Fruit fly (Drosophila melanogaster): ENCODE measurements around the gene Cpr66D.

The Cpr66D gene

dm6 chr3L:8667809-8668593 is 27.8 kb downstream of the Cpr66D start (continued):
- TF ChIP-seq CG2202 (tag; optimal IDR thresholded peaks at IDR 0.05) (peak; percentile 31), Rx (GFP tag; IDR thresholded peaks at IDR 0.05) (no peak), E2f2 (GFP tag; IDR thresholded peaks at IDR 0.05) (no peak; the same call in 1 of the 2 replicates), CG2678 (tag; optimal IDR thresholded peaks at IDR 0.05) (peak; percentile 51), CG10979 (tag; optimal IDR thresholded peaks at IDR 0.05) (peak; percentile 72), fd96Cb (tag; optimal IDR thresholded peaks at IDR 0.05) (peak; percentile 15), CG8089 (GFP tag; optimal IDR thresholded peaks at IDR 0.05) (no peak), CG4404 (GFP tag; IDR thresholded peaks at IDR 0.05) (0 out of 2 replicates have a peak, but pooled peaks have one; percentile 12), CG17568 (GFP tag; optimal IDR thresholded peaks at IDR 0.05) (peak; percentile 4), CG33213 (GFP tag; optimal IDR thresholded peaks at IDR 0.05) (no peak), CG1529 (GFP tag; optimal IDR thresholded peaks at IDR 0.05) (peak; percentile 19), CTCF (GFP tag; optimal IDR thresholded peaks at IDR 0.05) (no peak), CG9797 (GFP tag; optimal IDR thresholded peaks at IDR 0.05) (no peak), CG16815 (GFP tag; optimal IDR thresholded peaks at IDR 0.05) (peak; percentile 15), Sox100B (GFP tag; optimal IDR thresholded peaks at IDR 0.05) (peak; percentile 43), CG4730 (GFP tag; IDR thresholded peaks at IDR 0.05) (0 out of 2 replicates have a peak, but pooled peaks have one; percentile 17), jing (GFP tag; optimal IDR thresholded peaks at IDR 0.05) (no peak), H15 (GFP tag; IDR thresholded peaks at IDR 0.05) (peak; percentile 54; the same call in 1 of the 3 replicates), ci (GFP tag; IDR thresholded peaks at IDR 0.05) (0 out of 3 replicates have a peak, but pooled peaks have one; percentile 48), scrt (GFP tag; optimal IDR thresholded peaks at IDR 0.05) (no peak), CG17385 (GFP tag; optimal IDR thresholded peaks at IDR 0.05) (peak; percentile 1), Neu2 (GFP tag; optimal IDR thresholded peaks at IDR 0.05; ENCODE audit: borderline replicate concordance) (no peak), nom (GFP tag; optimal IDR thresholded peaks at IDR 0.05) (peak; percentile 84), CG12769 (tag; optimal IDR thresholded peaks at IDR 0.05) (no peak), CG11723 (GFP tag; optimal IDR thresholded peaks at IDR 0.05) (peak; percentile 11), CG30403 (GFP tag; optimal IDR thresholded peaks at IDR 0.05) (peak; percentile 10), zf30C (GFP tag; optimal IDR thresholded peaks at IDR 0.05) (peak; percentile 12), CG2712 (tag; optimal IDR thresholded peaks at IDR 0.05) (peak; percentile 80), bcd (GFP tag; optimal IDR thresholded peaks at IDR 0.05) (peak; percentile 16), CG12219 (GFP tag; optimal IDR thresholded peaks at IDR 0.05) (peak; percentile 10), bab2 (GFP tag; optimal IDR thresholded peaks at IDR 0.05) (no peak), ap (GFP tag; IDR thresholded peaks at IDR 0.05) (0 out of 2 replicates have a peak, but pooled peaks have one; percentile 6), eve (GFP tag; optimal IDR thresholded peaks at IDR 0.05) (no peak), pb (GFP tag; optimal IDR thresholded peaks at IDR 0.05) (no peak), CG6654 (GFP tag; optimal IDR thresholded peaks at IDR 0.05) (no peak), phol (tag; optimal IDR thresholded peaks at IDR 0.05) (peak; percentile 61), nmo (GFP tag; optimal IDR thresholded peaks at IDR 0.05) (peak; percentile 52), CG7839 (tag; optimal IDR thresholded peaks at IDR 0.05) (peak; percentile 53), CG8924 (tag; optimal IDR thresholded peaks at IDR 0.05) (peak; percentile 28), E2f1 (GFP tag; IDR thresholded peaks at IDR 0.05) (0 out of 2 replicates have a peak, but pooled peaks have one; percentile 40), Hsf (GFP tag; optimal IDR thresholded peaks at IDR 0.05) (no peak), hkb (optimal IDR thresholded peaks at IDR 0.05) (no peak), hkb (GFP tag; IDR thresholded peaks at IDR 0.05) (peak; percentile 53), CG7786 (GFP tag; optimal IDR thresholded peaks at IDR 0.05) (no peak), CG12391 (tag; optimal IDR thresholded peaks at IDR 0.05) (peak; percentile 58), dmrt99B (tag; optimal IDR thresholded peaks at IDR 0.05) (peak; percentile 61), odd (GFP tag; optimal IDR thresholded peaks at IDR 0.05) (no peak), Xrp1 (GFP tag; IDR thresholded peaks at IDR 0.05) (peak; percentile 75), pan (optimal IDR thresholded peaks at IDR 0.05) (no peak), pan (GFP tag; optimal IDR thresholded peaks at IDR 0.05 in 1 of 2, IDR thresholded peaks at IDR 0.05 in 1 of 2) (peak in 1 of 2 experiments; percentile 37)
